Worm (Caenorhabditis elegans) whole organism, young adult: Measurements from ENCODE around the gene cls-1.
"Not testable (repeated sequence)": the region's sequence is repeated elsewhere in the genome, so short reads cannot be mapped to it uniquely, and the experiment has no call there.

Experiments
- B0261.1 ChIP-seq: sonication (generic microtip); optimal IDR thresholded peaks from 2 replicates; lab custom pipeline; 2016; ENCODE audit warnings: mild to moderate bottlenecking, missing genetic modification characterization, moderate library complexity, missing compliant biosample characterization
- B0336.3 ChIP-seq: fragments of 200-800 bp; sonication (Bioruptor generic); IDR thresholded peaks from 2 replicates; pipeline ENCODE4 v1.3.6; 2022; ENCODE audit warnings: missing genetic modification characterization, missing compliant biosample characterization
- F23B12.7 ChIP-seq: sonication (generic microtip); optimal IDR thresholded peaks from 2 replicates; lab custom pipeline; 2017; ENCODE audit warnings: missing genetic modification characterization, mild to moderate bottlenecking, missing compliant biosample characterization, antibody characterized with exemption, moderate library complexity; ENCODE audit not compliant: insufficient read depth
- F39B2.1 ChIP-seq: fragments of 200-800 bp; sonication (Bioruptor generic); IDR thresholded peaks from 2 replicates; pipeline ENCODE4 v1.3.6; 2022; ENCODE audit warnings: missing genetic modification reagents, missing genetic modification characterization, missing compliant biosample characterization
- K11D2.4 ChIP-seq: fragments of 200-800 bp; sonication (Bioruptor generic); IDR thresholded peaks from 2 replicates; pipeline ENCODE4 v1.3.6; 2022; ENCODE audit warnings: missing genetic modification reagents, missing genetic modification characterization, missing compliant biosample characterization
- akir-1 ChIP-seq: fragments of 200-800 bp; sonication (Bioruptor generic); optimal IDR thresholded peaks from 2 replicates; lab custom pipeline; 2018; ENCODE audit warnings: mild to moderate bottlenecking, missing genetic modification characterization, moderate library complexity, missing compliant biosample characterization
- ama-1 ChIP-seq, 3 experiments: fragments of 150-350 bp in 1 of 3; sonication (generic microtip) in 2 of 3; optimal IDR thresholded peaks; 2 replicates each; lab custom pipeline; 2014 to 2018; ENCODE audit warnings: missing biosample characterization in 2 of 3, missing genetic modification characterization in 2 of 3, missing genetic modification reagents in 2 of 3
- aptf-2 ChIP-seq: fragments of 200-800 bp; sonication (Bioruptor generic); conservative IDR thresholded peaks from 2 replicates; pipeline ENCODE4 v1.3.6; 2022; ENCODE audit warnings: missing genetic modification reagents, missing genetic modification characterization, missing compliant biosample characterization
- attf-6 ChIP-seq: fragments of 200-800 bp; sonication (Bioruptor generic); IDR thresholded peaks from 2 replicates; pipeline ENCODE4 v1.3.6; 2022; ENCODE audit warnings: missing genetic modification reagents, missing genetic modification characterization, missing compliant biosample characterization
- bed-2 ChIP-seq: fragments of 200-800 bp; sonication (Bioruptor generic); IDR thresholded peaks from 2 replicates; pipeline ENCODE4 v1.3.6; 2022; ENCODE audit warnings: missing genetic modification reagents, missing genetic modification characterization, missing compliant biosample characterization
- ccch-3 ChIP-seq: fragments of 200-800 bp; sonication (Bioruptor generic); optimal IDR thresholded peaks from 2 replicates; lab custom pipeline; 2018; ENCODE audit warnings: mild to moderate bottlenecking, missing genetic modification characterization, missing compliant biosample characterization
- ceh-40 ChIP-seq: fragments of 200-800 bp; sonication (Bioruptor generic); IDR thresholded peaks from 2 replicates; pipeline ENCODE4 v1.3.6; 2022; ENCODE audit warnings: missing genetic modification characterization, missing compliant biosample characterization
- ceh-58 ChIP-seq: fragments of 200-800 bp; sonication (Bioruptor generic); IDR thresholded peaks from 2 replicates; pipeline ENCODE4 v1.3.6; 2022; ENCODE audit warnings: missing genetic modification characterization, missing compliant biosample characterization
- dox-1 ChIP-seq: fragments of 200-800 bp; sonication (Bioruptor generic); IDR thresholded peaks from 2 replicates; pipeline ENCODE4 v1.3.6; 2022; ENCODE audit warnings: missing genetic modification reagents, missing genetic modification characterization, missing compliant biosample characterization
- ekl-4 ChIP-seq: fragments of 200-800 bp; sonication (Bioruptor generic); IDR thresholded peaks from 2 replicates; pipeline ENCODE4 v1.3.6; 2022; ENCODE audit warnings: missing genetic modification reagents, missing genetic modification characterization, missing compliant biosample characterization
- ets-4 ChIP-seq: fragments of 200-800 bp; sonication (Bioruptor generic); optimal IDR thresholded peaks from 2 replicates; lab custom pipeline; 2018; ENCODE audit warnings: mild to moderate bottlenecking, missing genetic modification characterization, missing compliant biosample characterization
- hmg-1.2 ChIP-seq: fragments of 200-800 bp; sonication (Bioruptor generic); IDR thresholded peaks from 2 replicates; pipeline ENCODE4 v1.3.6; 2022; ENCODE audit warnings: missing genetic modification reagents, missing genetic modification characterization, missing compliant biosample characterization
- lin-40 ChIP-seq: sonication (generic microtip); optimal IDR thresholded peaks from 2 replicates; lab custom pipeline; 2016; ENCODE audit warnings: missing genetic modification characterization, mild to moderate bottlenecking, missing compliant biosample characterization, missing genotype, missing genetic modification reagents
- madf-3 ChIP-seq: fragments of 200-800 bp; sonication (Bioruptor generic); IDR thresholded peaks from 2 replicates; pipeline ENCODE4 v1.3.6; 2022; ENCODE audit warnings: missing genetic modification reagents, missing genetic modification characterization, missing compliant biosample characterization
- madf-6 ChIP-seq: fragments of 200-800 bp; sonication (Bioruptor generic); IDR thresholded peaks from 2 replicates; pipeline ENCODE4 v1.3.6; 2022; ENCODE audit warnings: missing genetic modification reagents, missing genetic modification characterization, missing compliant biosample characterization
- nhr-80 ChIP-seq: sonication (generic microtip); optimal IDR thresholded peaks from 2 replicates; lab custom pipeline; 2016; ENCODE audit warnings: missing genetic modification characterization, missing compliant biosample characterization
- rec-8 ChIP-seq, 2 experiments: sonication (generic microtip); optimal IDR thresholded peaks; 2 replicates each; lab custom pipeline; 2016; ENCODE audit warnings: mild to moderate bottlenecking in 2 of 2, missing genetic modification characterization in 2 of 2, missing genetic modification reagents in 2 of 2, missing genotype in 2 of 2, missing biosample characterization in 1 of 2, missing compliant biosample characterization in 1 of 2, moderate library complexity in 1 of 2
- snpc-1.3 ChIP-seq: sonication (generic microtip); optimal IDR thresholded peaks from 2 replicates; lab custom pipeline; 2017; ENCODE audit warnings: missing genetic modification characterization, mild to moderate bottlenecking, missing compliant biosample characterization, antibody characterized with exemption, moderate library complexity, missing genotype, missing genetic modification reagents; ENCODE audit not compliant: insufficient read depth
- somi-1 ChIP-seq: fragments of 200-800 bp; sonication (Bioruptor generic); optimal IDR thresholded peaks from 2 replicates; lab custom pipeline; 2018; ENCODE audit warnings: mild to moderate bottlenecking, missing genetic modification characterization, missing compliant biosample characterization
- tbp1 ChIP-seq: fragments of 200-800 bp; sonication (Bioruptor generic); optimal IDR thresholded peaks from 2 replicates; lab custom pipeline; 2018; ENCODE audit warnings: mild to moderate bottlenecking, missing genetic modification characterization, missing compliant biosample characterization
- tlf-1 ChIP-seq: fragments of 200-800 bp; sonication (Bioruptor generic); optimal IDR thresholded peaks from 2 replicates; lab custom pipeline; 2018; ENCODE audit warnings: mild to moderate bottlenecking, missing genetic modification characterization, missing compliant biosample characterization
- xnd-1 ChIP-seq: sonication (generic microtip); optimal IDR thresholded peaks from 2 replicates; lab custom pipeline; 2016; ENCODE audit warnings: missing genotype, missing genetic modification reagents, missing genetic modification characterization, missing compliant biosample characterization
- ztf-25 ChIP-seq: fragments of 200-800 bp; sonication (Bioruptor generic); IDR thresholded peaks from 2 replicates; pipeline ENCODE4 v1.3.6; 2022; ENCODE audit warnings: missing genetic modification reagents, missing genetic modification characterization, missing compliant biosample characterization
- ztf-26 ChIP-seq: sonication (generic microtip); optimal IDR thresholded peaks from 2 replicates; lab custom pipeline; 2017; ENCODE audit warnings: missing genetic modification characterization, missing compliant biosample characterization

Gene cls-1

DNA sequence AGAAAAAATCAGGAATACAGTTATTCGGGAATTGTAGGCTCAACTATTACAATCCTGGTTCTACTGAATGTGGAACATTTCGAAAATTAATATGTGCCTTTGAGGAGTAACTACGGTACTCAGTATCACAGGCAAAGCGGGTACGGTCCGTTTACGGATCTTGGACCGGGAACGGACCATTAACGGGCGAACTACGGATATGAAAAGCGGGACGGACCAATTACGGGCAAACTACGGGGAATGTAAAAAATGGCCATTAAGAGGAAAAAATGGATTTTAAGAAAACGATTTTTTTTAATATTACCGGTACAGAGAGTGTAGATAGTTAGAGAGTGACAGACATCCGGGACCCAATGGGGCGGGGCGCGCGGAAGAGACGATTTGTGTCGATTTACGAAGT, 39.0 kb upstream of the cls-1 start, which contains the start of gene H14A12.5:
Gene H14A12.5 (minus strand): TSS at position 101 of the 400 bp plus-strand sequence.
- not testable (repeated sequence) for TF ChIP-seq tlf-1 (GFP tag; lab: Kevin White, UChicago); B0261.1 (tag; lab: Kevin White, UChicago); bed-2 (GFP tag; lab: Robert Waterston, UW)
- TF ChIP-seq, all 124 proteins: peak for 0; not testable (repeated sequence) for 124

- TF ChIP-seq dox-1 (GFP tag; lab: Robert Waterston, UW), result peak; percentile 62
- TF ChIP-seq K11D2.4, result no peak
- TF ChIP-seq xnd-1 (tag; lab: Kevin White, UChicago), result no peak
- no peak for TF ChIP-seq F39B2.1
- TF ChIP-seq attf-6 (GFP tag; lab: Robert Waterston, UW), result no peak
- TF ChIP-seq rec-8 (tag; optimal IDR thresholded peaks at IDR 0.05; lab: Kevin White, UChicago), result no peak
- no peak for TF ChIP-seq ztf-25
- TF ChIP-seq B0336.3, result no peak
- peak; percentile 61 for TF ChIP-seq ets-4 (GFP tag; lab: Kevin White, UChicago)
- peak; percentile 96 for TF ChIP-seq nhr-80 (tag; lab: Kevin White, UChicago)
Observed at ce11 chrIII:7478932-7479331, 29.0 kb upstream of the cls-1 start.

- no peak for TF ChIP-seq snpc-1.3 (tag; lab: Kevin White, UChicago)
- no peak for TF ChIP-seq F23B12.7 (tag; lab: Kevin White, UChicago)
- no peak for TF ChIP-seq ama-1 (optimal IDR thresholded peaks at IDR 0.05; lab: Kevin White, UChicago)
- no peak for TF ChIP-seq ama-1 (GFP tag; optimal IDR thresholded peaks at IDR 0.05; lab: Kevin White, UChicago)
- TF ChIP-seq akir-1 (GFP tag; lab: Kevin White, UChicago), result no peak
- TF ChIP-seq nhr-80 (tag; lab: Kevin White, UChicago), result no peak
- TF ChIP-seq ccch-3, result no peak
Observed at ce11 chrIII:7484765-7485164, 23.2 kb upstream of the cls-1 start.

- TF ChIP-seq somi-1 (GFP tag; lab: Kevin White, UChicago) (peak; percentile 33), ekl-4 (GFP tag; lab: Robert Waterston, UW) (no peak), ztf-26 (tag; lab: Kevin White, UChicago) (peak; percentile 61), aptf-2 (no peak), ceh-58 (no peak), lin-40 (tag; lab: Kevin White, UChicago) (peak; percentile 10)
- TF ChIP-seq, all 124 proteins: peak for 3
Observed at ce11 chrIII:7488303-7488702, 19.7 kb upstream of the cls-1 start.

ce11 chrIII:7489055-7489534, 18.9 kb upstream of the cls-1 start, which contains the start of gene mup-4:
Gene mup-4 (minus strand): TSS chrIII:7489105.
- TF ChIP-seq hmg-1.2 (GFP tag; lab: Robert Waterston, UW) (peak; percentile 78), madf-6 (GFP tag; lab: Robert Waterston, UW) (no peak)

- TF ChIP-seq ceh-40 (GFP tag; lab: Robert Waterston, UW) (no peak), tbp1 (GFP tag; lab: Kevin White, UChicago) (no peak), madf-3 (no peak)
Observed at ce11 chrIII:7490061-7490460, 17.9 kb upstream of the cls-1 start.
